Worm (Caenorhabditis elegans): Measurements from ENCODE around the gene cest-10.
A peak's percentile ranks its signal among the peaks of the same experiment; 100 is the strongest.

The cest-10 gene

DNA sequence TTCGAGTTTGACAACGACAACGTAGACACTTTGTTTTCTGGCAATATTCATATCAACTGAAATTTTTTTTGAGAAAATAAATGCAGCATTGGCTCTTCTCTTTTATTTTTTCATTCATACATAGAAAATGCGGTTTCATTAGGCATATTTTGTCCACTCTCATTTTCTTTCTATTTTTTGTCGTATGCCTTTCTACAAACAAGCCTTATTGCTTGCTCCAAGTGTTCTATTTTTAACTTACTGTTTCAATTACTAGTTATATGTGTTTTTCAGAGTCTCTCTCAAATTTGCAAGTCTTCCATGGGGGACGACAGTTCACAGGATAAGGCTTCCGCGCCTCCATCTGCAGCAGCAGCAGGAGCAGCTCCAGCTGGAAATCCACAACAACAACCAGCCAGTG, 25.6 kb downstream of the cest-10 start, which contains the start of gene kcc-1:
kcc-1 (plus strand) TSS at position 301 of the 400 bp plus-strand sequence.
- no peak for TF ChIP-seq F10B5.3 (tag; optimal IDR thresholded peaks at IDR 0.05)
- TF ChIP-seq nhr-41 (GFP tag; IDR thresholded peaks at IDR 0.05), result no peak
- no peak for TF ChIP-seq tra-1 (GFP tag; IDR thresholded peaks at IDR 0.05)
- TF ChIP-seq mdt-29 (GFP tag; IDR thresholded peaks at IDR 0.05), result no peak
- no peak for TF ChIP-seq zip-11 (GFP tag; IDR thresholded peaks at IDR 0.05)
- TF ChIP-seq arid-1 (GFP tag; conservative IDR thresholded peaks at IDR 0.05), result no peak

DNA sequence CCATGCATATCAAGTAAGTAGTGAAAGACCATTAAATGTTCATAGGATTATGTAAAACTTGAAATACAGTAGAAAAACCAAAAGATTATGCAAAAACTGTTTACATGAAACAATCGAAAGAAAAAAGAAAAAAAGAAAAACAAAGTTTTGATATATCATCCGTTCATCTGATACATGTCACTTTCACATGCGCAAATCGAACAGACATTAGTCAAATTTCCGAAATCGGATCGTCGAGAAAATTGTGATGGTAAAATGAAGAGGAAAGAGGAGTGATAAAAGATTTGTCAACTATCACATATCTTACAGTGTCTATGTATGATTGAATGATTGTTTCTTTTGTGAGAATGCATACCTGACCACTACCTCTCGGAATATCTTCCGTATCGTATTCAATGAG, 28.6 kb downstream of the cest-10 start:
- TF ChIP-seq ceh-62 (tag; optimal IDR thresholded peaks at IDR 0.05), result no peak

DNA sequence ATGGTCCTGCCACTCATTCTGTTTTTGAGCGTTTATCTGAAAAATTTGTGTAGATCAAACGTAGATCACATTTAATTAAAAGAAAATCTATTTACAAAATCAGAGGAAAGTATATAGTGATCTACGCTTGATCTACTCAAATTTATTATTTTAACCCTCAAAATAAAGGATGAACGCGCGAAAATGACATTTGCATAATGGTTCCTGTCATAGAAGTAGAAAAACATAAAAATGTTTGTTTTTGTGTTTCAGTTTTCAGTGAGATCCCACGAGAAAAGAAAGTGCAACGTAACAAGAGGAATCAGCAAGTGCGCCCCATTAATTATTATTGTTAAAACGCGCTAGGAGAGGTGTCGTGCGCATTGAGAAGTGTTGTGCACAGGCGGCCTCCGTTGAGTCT, 31.0 kb downstream of the cest-10 start:
- TF ChIP-seq nhr-6 (tag; optimal IDR thresholded peaks at IDR 0.05) (no peak), unc-62 (GFP tag; optimal IDR thresholded peaks at IDR 0.05 in 1 of 2) (peak in 1 of 2 experiments; percentile 54), unc-62 (tag; optimal IDR thresholded peaks at IDR 0.05) (no peak)

DNA sequence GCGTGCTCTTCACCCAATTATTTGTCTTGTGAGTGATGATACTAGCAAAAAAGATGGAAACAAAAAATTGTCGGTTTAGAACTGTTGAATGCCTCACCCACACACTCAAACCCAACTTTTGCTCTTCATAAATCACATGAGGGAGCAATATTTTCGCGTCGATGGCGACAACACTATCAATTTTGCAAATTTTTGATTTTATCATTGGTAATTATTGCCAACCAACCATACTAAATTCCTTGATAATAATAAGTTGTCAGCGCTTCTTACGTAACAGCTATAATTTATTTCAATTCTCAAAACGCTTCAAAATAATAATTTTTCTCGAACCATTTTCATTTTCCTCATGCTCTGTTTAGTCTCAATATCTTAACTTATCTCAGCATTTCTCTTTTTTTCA, 32.4 kb downstream of the cest-10 start:
- TF ChIP-seq ztf-11 (tag; optimal IDR thresholded peaks at IDR 0.05) (no peak), madf-5 (GFP tag; IDR thresholded peaks at IDR 0.05) (no peak), ztf-7 (tag; optimal IDR thresholded peaks at IDR 0.05) (no peak), lir-3 (tag; optimal IDR thresholded peaks at IDR 0.05) (no peak), nhr-28 (tag; optimal IDR thresholded peaks at IDR 0.05) (no peak), daf-19 (GFP tag; conservative IDR thresholded peaks at IDR 0.05) (no peak), set-16 (GFP tag; IDR thresholded peaks at IDR 0.05) (no peak), lin-13 (GFP tag; optimal IDR thresholded peaks at IDR 0.05) (no peak), pha-4 (GFP tag; IDR thresholded peaks at IDR 0.05) (no peak), pha-4 (tag; optimal IDR thresholded peaks at IDR 0.05) (no peak), pqm-1 (tag; optimal IDR thresholded peaks at IDR 0.05) (peak; percentile 58), ceh-62 (tag; optimal IDR thresholded peaks at IDR 0.05) (no peak), lin-39 (tag; optimal IDR thresholded peaks at IDR 0.05) (no peak), daf-16 (GFP tag; optimal IDR thresholded peaks at IDR 0.05) (no peak), daf-16 (tag; optimal IDR thresholded peaks at IDR 0.05) (peak; percentile 50)

DNA sequence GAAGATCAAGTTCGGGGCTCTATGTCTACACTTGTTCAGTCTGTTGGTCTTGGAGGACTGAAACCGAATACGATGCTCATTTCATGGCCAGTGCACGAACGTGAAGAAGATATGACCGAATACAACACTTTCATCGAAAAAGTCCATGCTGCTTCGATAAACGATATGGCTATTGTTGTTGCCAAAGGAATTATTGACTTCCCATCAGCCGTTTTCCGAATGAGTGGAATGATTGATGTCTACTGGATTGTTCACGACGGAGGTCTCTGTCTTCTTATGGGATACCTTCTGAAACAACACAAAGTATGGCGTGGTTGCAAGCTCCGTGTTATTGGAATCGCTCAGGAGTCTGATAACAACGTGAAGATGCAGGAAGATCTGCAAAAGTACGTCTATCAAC, 35.9 kb downstream of the cest-10 start:
- TF ChIP-seq skn-1 (tag; optimal IDR thresholded peaks at IDR 0.05) (no peak), aha-1 (tag) (peak; percentile 74), unc-62 (GFP tag; optimal IDR thresholded peaks at IDR 0.05 in 1 of 2) (peak in 1 of 2 experiments; percentile 89), unc-62 (tag; optimal IDR thresholded peaks at IDR 0.05) (no peak)

DNA sequence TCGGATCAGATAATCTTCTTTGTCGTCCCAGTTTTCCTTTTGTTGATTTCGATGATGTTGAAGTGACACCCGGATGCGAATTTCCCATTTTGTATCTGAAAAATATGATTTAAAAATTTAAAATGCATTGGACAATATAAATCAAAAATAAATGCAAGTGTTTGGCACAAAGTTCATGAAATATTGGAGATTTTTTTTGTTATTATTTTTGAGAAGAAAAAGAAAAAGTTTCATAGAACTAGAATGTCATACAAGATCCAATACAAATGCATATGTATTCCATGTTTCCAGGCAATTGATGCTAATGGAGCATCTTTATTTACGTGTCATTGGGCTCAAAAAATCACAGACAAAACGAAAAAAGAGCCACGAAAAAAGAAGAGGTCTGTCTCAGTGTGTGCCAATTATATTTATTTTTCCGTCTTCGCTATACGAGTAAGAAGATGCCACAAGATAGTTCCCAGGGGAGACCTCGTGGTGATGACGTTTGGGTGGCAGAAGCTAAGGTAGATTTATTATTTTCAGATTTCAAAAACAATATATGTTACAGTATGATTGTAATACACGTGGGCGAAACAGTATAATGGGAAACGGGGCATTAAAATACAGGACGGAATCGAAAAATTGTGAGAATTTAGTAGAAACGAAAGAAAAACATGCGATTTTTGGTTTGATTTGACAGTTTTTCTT, 39.2 kb downstream of the cest-10 start, which contains the start of the genes glb-23 and R13A1.1:
glb-23 (minus strand) TSS at position 101 of the 690 bp plus-strand sequence.
R13A1.1 (plus strand) TSS at position 640 of the 690 bp plus-strand sequence.
- TF ChIP-seq lir-3 (tag; optimal IDR thresholded peaks at IDR 0.05) (no peak), Y75B8A.6 (GFP tag; IDR thresholded peaks at IDR 0.05) (no peak), cey-2 (tag; optimal IDR thresholded peaks at IDR 0.05; ENCODE audit: borderline replicate concordance, insufficient read depth) (no peak), gei-8 (GFP tag; optimal IDR thresholded peaks at IDR 0.05) (no peak), ceh-82 (tag; optimal IDR thresholded peaks at IDR 0.05) (no peak), tra-1 (GFP tag; IDR thresholded peaks at IDR 0.05) (no peak), lin-38 (GFP tag; IDR thresholded peaks at IDR 0.05) (no peak), pqm-1 (tag; optimal IDR thresholded peaks at IDR 0.05) (no peak)
